Fruit fly (Drosophila melanogaster) whole organism, embryonic: ENCODE measurements around the gene Hsdl2.

Source experiments
- CG1024 ChIP-seq: fragments of 200-800 bp; sonication (Bioruptor generic); IDR thresholded peaks from 2 replicates; pipeline ENCODE4 v1.3.6; 2022; ENCODE audit warnings: missing biosample characterization, missing genetic modification characterization
- CG10654 ChIP-seq: fragments of 200-800 bp; sonication (Bioruptor generic); optimal IDR thresholded peaks from 2 replicates; lab custom pipeline; 2016; ENCODE audit warnings: missing biosample characterization, missing genetic modification characterization
- CG10959 ChIP-seq: fragments of 200-800 bp; sonication (Bioruptor generic); IDR thresholded peaks from 2 replicates; pipeline ENCODE4 v1.3.6; 2022; ENCODE audit warnings: missing biosample characterization, missing genetic modification characterization
- CG13424 ChIP-seq: fragments of 200-800 bp; sonication (Bioruptor generic); optimal IDR thresholded peaks from 2 replicates; lab custom pipeline; 2019; ENCODE audit warnings: missing biosample characterization, mild to moderate bottlenecking, missing genetic modification characterization, moderate library complexity
- CG14014 ChIP-seq: fragments of 200-800 bp; sonication (Bioruptor generic); IDR thresholded peaks from 2 replicates; pipeline ENCODE4 v1.3.6; 2022; ENCODE audit warnings: missing biosample characterization, missing genetic modification characterization
- CG15073 ChIP-seq: fragments of 200-800 bp; sonication (Bioruptor generic); optimal IDR thresholded peaks from 2 replicates; lab custom pipeline; 2016; ENCODE audit warnings: missing biosample characterization, missing genetic modification characterization
- CG15269 ChIP-seq: fragments of 200-800 bp; sonication (Bioruptor generic); optimal IDR thresholded peaks from 2 replicates; lab custom pipeline; 2018; ENCODE audit warnings: missing biosample characterization, mild to moderate bottlenecking, missing genetic modification characterization, moderate library complexity
- CG17186 ChIP-seq: fragments of 200-800 bp; sonication (Bioruptor generic); optimal IDR thresholded peaks from 3 replicates; lab custom pipeline; 2017; ENCODE audit warnings: missing biosample characterization, missing genetic modification reagents, missing genetic modification characterization
- CG17802 ChIP-seq: fragments of 200-800 bp; sonication (Bioruptor generic); optimal IDR thresholded peaks from 2 replicates; lab custom pipeline; 2018; ENCODE audit warnings: missing biosample characterization, mild to moderate bottlenecking, missing genetic modification characterization, moderate library complexity
- CG18262 ChIP-seq: fragments of 200-800 bp; optimal IDR thresholded peaks from 3 replicates; lab custom pipeline; 2019; ENCODE audit warnings: missing biosample characterization, mild to moderate bottlenecking, missing genetic modification characterization, moderate library complexity
- CG18599 ChIP-seq: fragments of 200-800 bp; sonication (Bioruptor generic); optimal IDR thresholded peaks from 3 replicates; lab custom pipeline; 2017; ENCODE audit warnings: missing biosample characterization, missing genetic modification characterization, mild to moderate bottlenecking, moderate library complexity, missing genetic modification reagents
- CG2129 ChIP-seq: fragments of 200-800 bp; sonication (Bioruptor generic); IDR thresholded peaks from 2 replicates; pipeline ENCODE4 v1.3.6; 2022; ENCODE audit warnings: missing biosample characterization, missing genetic modification characterization; ENCODE audit not compliant: partially characterized antibody
- CG2199 ChIP-seq: fragments of 200-800 bp; sonication (Bioruptor generic); IDR thresholded peaks from 3 replicates; pipeline ENCODE4 v1.3.6; 2022; ENCODE audit warnings: missing biosample characterization, missing genetic modification characterization
- CG30403 ChIP-seq: fragments of 200-800 bp; sonication (Bioruptor generic); optimal IDR thresholded peaks from 3 replicates; lab custom pipeline; 2016; ENCODE audit warnings: missing biosample characterization, missing genetic modification characterization
- CG31224 ChIP-seq: fragments of 200-800 bp; sonication (Bioruptor generic); IDR thresholded peaks from 2 replicates; pipeline ENCODE4 v1.3.6; 2022; ENCODE audit warnings: missing biosample characterization, missing genetic modification characterization
- CG3281 ChIP-seq: fragments of 200-800 bp; sonication (Bioruptor generic); optimal IDR thresholded peaks from 3 replicates; lab custom pipeline; 2017; ENCODE audit warnings: missing biosample characterization, mild to moderate bottlenecking, missing genetic modification characterization
- CG4424 ChIP-seq: fragments of 200-800 bp; sonication (Bioruptor generic); optimal IDR thresholded peaks from 3 replicates; lab custom pipeline; 2016; ENCODE audit warnings: missing biosample characterization, missing genetic modification characterization
- CG4617 ChIP-seq: fragments of 200-800 bp; sonication (Bioruptor generic); optimal IDR thresholded peaks from 3 replicates; lab custom pipeline; 2016; ENCODE audit warnings: missing biosample characterization, missing genetic modification characterization, borderline replicate concordance
- CG5245 ChIP-seq: fragments of 200-800 bp; sonication (Bioruptor generic); optimal IDR thresholded peaks from 3 replicates; lab custom pipeline; 2016; ENCODE audit warnings: missing biosample characterization, missing genetic modification characterization
- CG7963 ChIP-seq: fragments of 200-800 bp; sonication (Bioruptor generic); IDR thresholded peaks from 3 replicates; pipeline ENCODE4 v1.3.6; 2022; ENCODE audit warnings: missing biosample characterization, missing genetic modification characterization; ENCODE audit not compliant: partially characterized antibody
- CG8089 ChIP-seq: fragments of 200-800 bp; sonication (Bioruptor generic); optimal IDR thresholded peaks from 3 replicates; lab custom pipeline; 2016; ENCODE audit warnings: missing biosample characterization, missing genetic modification characterization
- CG8478 ChIP-seq: fragments of >200 bp; optimal IDR thresholded peaks from 2 replicates; lab custom pipeline; 2018
- Eip74EF ChIP-seq, 2 experiments: fragments of 200-800 bp in 1 of 2; fragments of >200 bp in 1 of 2; sonication (Bioruptor generic) in 1 of 2; optimal IDR thresholded peaks; 2 replicates each; lab custom pipeline; 2017 to 2019; ENCODE audit warnings: missing biosample characterization in 2 of 2, missing genetic modification characterization in 2 of 2, mild to moderate bottlenecking in 1 of 2, moderate library complexity in 1 of 2
- Fer2 ChIP-seq: fragments of 200-800 bp; sonication (Bioruptor generic); optimal IDR thresholded peaks from 2 replicates; lab custom pipeline; 2018; ENCODE audit warnings: missing biosample characterization, mild to moderate bottlenecking, missing genetic modification characterization, moderate library complexity
- HHEX ChIP-seq: fragments of 200-800 bp; sonication (Bioruptor generic); optimal IDR thresholded peaks from 3 replicates; lab custom pipeline; 2017; ENCODE audit warnings: missing biosample characterization, mild to moderate bottlenecking, missing genetic modification characterization, missing genetic modification reagents
- Lim3 ChIP-seq: fragments of 200-800 bp; sonication (Bioruptor generic); IDR thresholded peaks from 2 replicates; pipeline ENCODE4 v1.3.6; 2022; ENCODE audit warnings: missing biosample characterization, missing genetic modification characterization
- MESR4 ChIP-seq: fragments of 200-800 bp; sonication (Bioruptor generic); optimal IDR thresholded peaks from 2 replicates; lab custom pipeline; 2018; ENCODE audit warnings: missing biosample characterization, mild to moderate bottlenecking, missing genetic modification characterization, moderate library complexity
- Poxn ChIP-seq: fragments of 200-800 bp; sonication (Bioruptor generic); IDR thresholded peaks from 2 replicates; pipeline ENCODE4 v1.3.6; 2022; ENCODE audit warnings: missing biosample characterization, missing genetic modification characterization
- Six4 ChIP-seq: fragments of 200-800 bp; sonication (Bioruptor generic); optimal IDR thresholded peaks from 2 replicates; lab custom pipeline; 2016; ENCODE audit warnings: missing biosample characterization, missing genetic modification characterization
- Stat92E ChIP-seq, 3 experiments: fragments of >200 bp in 2 of 3; fragments of 200-800 bp in 1 of 3; sonication (Bioruptor generic) in 1 of 3; optimal IDR thresholded peaks; 2 replicates each; lab custom pipeline; 2017 to 2019; ENCODE audit warnings: missing biosample characterization in 3 of 3, missing genetic modification characterization in 3 of 3, mild to moderate bottlenecking in 1 of 3, moderate library complexity in 1 of 3
- TFAM ChIP-seq: fragments of 200-800 bp; sonication (Bioruptor generic); optimal IDR thresholded peaks from 2 replicates; lab custom pipeline; 2017; ENCODE audit warnings: missing biosample characterization, missing genetic modification characterization, inconsistent platforms
- Trl ChIP-seq, 3 experiments: fragments of >200 bp in 2 of 3; fragments of 200-800 bp in 1 of 3; sonication (Bioruptor generic) in 1 of 3; optimal IDR thresholded peaks; 2 replicates in 1 of 3; 3 replicates in 2 of 3; lab custom pipeline; 2016 to 2017; ENCODE audit warnings: missing biosample characterization in 1 of 3, missing genetic modification characterization in 1 of 3
- abd-A ChIP-seq: fragments of 200-800 bp; sonication (Bioruptor generic); optimal IDR thresholded peaks from 3 replicates; lab custom pipeline; 2019; ENCODE audit warnings: missing biosample characterization, mild to moderate bottlenecking, missing genetic modification characterization, moderate library complexity
- ac ChIP-seq: fragments of 200-800 bp; sonication (Bioruptor generic); optimal IDR thresholded peaks from 3 replicates; lab custom pipeline; 2017; ENCODE audit warnings: missing biosample characterization, mild to moderate bottlenecking, missing genetic modification characterization
- aop ChIP-seq: fragments of 200-800 bp; sonication (Bioruptor generic); IDR thresholded peaks from 2 replicates; pipeline ENCODE4 v1.3.6; 2022; ENCODE audit warnings: missing biosample characterization, missing genetic modification characterization
- ara ChIP-seq: fragments of 200-800 bp; sonication (Bioruptor generic); IDR thresholded peaks from 2 replicates; pipeline ENCODE4 v1.3.6; 2022; ENCODE audit warnings: missing biosample characterization, missing genetic modification characterization
- br ChIP-seq: fragments of >200 bp; optimal IDR thresholded peaks from 2 replicates; lab custom pipeline; 2017
- cato ChIP-seq: fragments of 200-800 bp; sonication (Bioruptor generic); optimal IDR thresholded peaks from 2 replicates; lab custom pipeline; 2016; ENCODE audit warnings: missing biosample characterization, missing genetic modification characterization, borderline replicate concordance
- grau ChIP-seq: fragments of 200-800 bp; optimal IDR thresholded peaks from 3 replicates; lab custom pipeline; 2019; ENCODE audit warnings: missing biosample characterization, mild to moderate bottlenecking, missing genetic modification characterization, moderate library complexity
- hkb ChIP-seq, 2 experiments: fragments of 200-800 bp in 1 of 2; fragments of >200 bp in 1 of 2; sonication (Bioruptor generic) in 1 of 2; IDR thresholded peaks in 1 of 2; optimal IDR thresholded peaks in 1 of 2; 2 replicates each; pipeline versions ENCODE4 v1.3.6 to Lab custom; 2017 to 2022; ENCODE audit warnings: missing biosample characterization in 1 of 2, missing genetic modification characterization in 1 of 2
- lab ChIP-seq: fragments of 200-800 bp; sonication (Bioruptor generic); optimal IDR thresholded peaks from 3 replicates; lab custom pipeline; 2017; ENCODE audit warnings: missing biosample characterization, missing genetic modification characterization, mild to moderate bottlenecking, moderate library complexity, missing genetic modification reagents
- onecut ChIP-seq: fragments of 200-800 bp; sonication (Bioruptor generic); IDR thresholded peaks from 2 replicates; pipeline ENCODE4 v1.3.6; 2022; ENCODE audit warnings: missing biosample characterization, missing genetic modification characterization
- pan ChIP-seq, 4 experiments: fragments of >200 bp in 3 of 4; fragments of 200-800 bp in 1 of 4; sonication (Bioruptor generic) in 1 of 4; optimal IDR thresholded peaks in 3 of 4; IDR thresholded peaks in 1 of 4; 2 replicates each; pipeline versions ENCODE4 v1.3.6 to Lab custom; 2017 to 2022; ENCODE audit warnings: missing biosample characterization in 2 of 4, missing genetic modification characterization in 2 of 4, mixed read lengths in 1 of 4
- pho ChIP-seq: fragments of 200-800 bp; sonication (Bioruptor generic); optimal IDR thresholded peaks from 2 replicates; lab custom pipeline; 2016; ENCODE audit warnings: missing biosample characterization, missing genetic modification characterization
- phol ChIP-seq: fragments of 200-800 bp; sonication (Bioruptor generic); optimal IDR thresholded peaks from 3 replicates; lab custom pipeline; 2018; ENCODE audit warnings: missing biosample characterization, mild to moderate bottlenecking, missing genetic modification characterization, moderate library complexity
- ranshi ChIP-seq: fragments of 200-800 bp; sonication (Bioruptor generic); IDR thresholded peaks from 2 replicates; pipeline ENCODE4 v1.3.6; 2022; ENCODE audit warnings: missing biosample characterization, missing genetic modification characterization
- slbo ChIP-seq: fragments of 200-800 bp; sonication (Bioruptor generic); IDR thresholded peaks from 2 replicates; pipeline ENCODE4 v1.3.6; 2022; ENCODE audit warnings: missing biosample characterization, missing genetic modification characterization
- tll ChIP-seq, 2 experiments: fragments of 200-800 bp in 1 of 2; fragments of >200 bp in 1 of 2; sonication (Bioruptor generic) in 1 of 2; optimal IDR thresholded peaks; 2 replicates each; lab custom pipeline; 2017 to 2019; ENCODE audit warnings: missing biosample characterization in 2 of 2, missing genetic modification characterization in 2 of 2, mild to moderate bottlenecking in 1 of 2, moderate library complexity in 1 of 2
- toy ChIP-seq: fragments of 200-800 bp; sonication (Bioruptor generic); IDR thresholded peaks from 2 replicates; pipeline ENCODE4 v1.3.6; 2022; ENCODE audit warnings: missing biosample characterization, missing genetic modification characterization
- unpg ChIP-seq: fragments of 200-800 bp; sonication (Bioruptor generic); optimal IDR thresholded peaks from 3 replicates; lab custom pipeline; 2018; ENCODE audit warnings: missing biosample characterization, mild to moderate bottlenecking, missing genetic modification characterization, moderate library complexity

Hsdl2 gene

dm6 chr3R:27700229-27700573, 22.9 kb downstream of the Hsdl2 start, which contains the start of gene btz (continued):
- TF ChIP-seq CG5245 (no peak), Stat92E (GFP tag; optimal IDR thresholded peaks at IDR 0.05; lab: Kevin White, UChicago) (no peak), CG3281 (no peak), phol (tag; lab: Kevin White, UChicago) (peak; percentile 10), lab (GFP tag; lab: Kevin White, UChicago) (no peak), CG30403 (GFP tag; lab: Kevin White, UChicago) (no peak), abd-A (no peak), onecut (no peak), HHEX (GFP tag; lab: Kevin White, UChicago) (no peak), pho (no peak), CG7963 (GFP tag; lab: Robert Waterston, UW) (no peak), CG13424 (tag; lab: Kevin White, UChicago) (peak; percentile 9), CG17186 (GFP tag; lab: Kevin White, UChicago) (peak; percentile 7), CG8089 (GFP tag; lab: Kevin White, UChicago) (no peak), grau (tag; lab: Kevin White, UChicago) (no peak), slbo (GFP tag; lab: Robert Waterston, UW) (no peak), TFAM (no peak), CG17802 (tag; lab: Kevin White, UChicago) (no peak), unpg (GFP tag; lab: Kevin White, UChicago) (no peak), CG4617 (GFP tag; lab: Kevin White, UChicago) (peak; percentile 59), Six4 (no peak), CG2129 (GFP tag; lab: Robert Waterston, UW) (no peak), CG18262 (tag; lab: Kevin White, UChicago) (peak; percentile 45), Poxn (GFP tag; lab: Robert Waterston, UW) (no peak), Trl (optimal IDR thresholded peaks at IDR 0.05; lab: Kevin White, UChicago) (no peak), Trl (GFP tag; optimal IDR thresholded peaks at IDR 0.05; lab: Kevin White, UChicago) (no peak), CG15269 (tag; lab: Kevin White, UChicago) (no peak), CG14014 (GFP tag; lab: Robert Waterston, UW) (no peak), br (lab: Kevin White, UChicago) (no peak), ac (no peak), pan (optimal IDR thresholded peaks at IDR 0.05; lab: Kevin White, UChicago) (no peak), pan (GFP tag; optimal IDR thresholded peaks at IDR 0.05 in 1 of 2, IDR thresholded peaks at IDR 0.05 in 1 of 2) (no peak), Lim3 (GFP tag; lab: Robert Waterston, UW) (no peak), tll (GFP tag; optimal IDR thresholded peaks at IDR 0.05; lab: Kevin White, UChicago) (no peak), Fer2 (no peak), aop (GFP tag; lab: Robert Waterston, UW) (no peak), CG31224 (GFP tag; lab: Robert Waterston, UW) (no peak), CG10959 (GFP tag; lab: Robert Waterston, UW) (no peak), CG8478 (no peak), ranshi (GFP tag; lab: Robert Waterston, UW) (no peak), CG1024 (GFP tag; lab: Robert Waterston, UW) (no peak), toy (GFP tag; lab: Robert Waterston, UW) (no peak), CG15073 (GFP tag; lab: Kevin White, UChicago) (no peak), cato (GFP tag; lab: Kevin White, UChicago) (no peak), Eip74EF (GFP tag; optimal IDR thresholded peaks at IDR 0.05; lab: Kevin White, UChicago) (no peak), CG18599 (GFP tag; lab: Kevin White, UChicago) (no peak), ara (GFP tag; lab: Robert Waterston, UW) (no peak), CG4424 (GFP tag; lab: Kevin White, UChicago) (no peak), CG2199 (GFP tag; lab: Robert Waterston, UW) (no peak), CG10654 (no peak), MESR4 (peak; percentile 54), hkb (optimal IDR thresholded peaks at IDR 0.05; lab: Kevin White, UChicago) (no peak), hkb (GFP tag; IDR thresholded peaks at IDR 0.05; lab: Robert Waterston, UW) (no peak)
